Worm (Caenorhabditis elegans) whole organism, late embryonic: Measurements from ENCODE around the gene lir-1.
A peak's percentile ranks its signal among the peaks of the same experiment; 100 is the strongest.

Experiments used
- C08G9.2 ChIP-seq: sonication (generic microtip); optimal IDR thresholded peaks from 2 replicates; lab custom pipeline; 2016; ENCODE audit warnings: mild to moderate bottlenecking, missing genetic modification characterization, moderate library complexity, missing compliant biosample characterization
- C38D4.7 ChIP-seq: fragments of 200-800 bp; sonication (Bioruptor generic); optimal IDR thresholded peaks from 2 replicates; lab custom pipeline; 2018; ENCODE audit warnings: mild to moderate bottlenecking, missing genetic modification characterization, moderate library complexity, missing compliant biosample characterization
- K09A11.1 ChIP-seq: sonication (generic microtip); optimal IDR thresholded peaks from 2 replicates; lab custom pipeline; 2017; ENCODE audit warnings: antibody characterized with exemption, mild to moderate bottlenecking, missing genetic modification characterization, missing compliant biosample characterization; ENCODE audit not compliant: insufficient read depth
- T23F11.4 ChIP-seq: fragments of 200-800 bp; sonication (Bioruptor generic); optimal IDR thresholded peaks from 2 replicates; lab custom pipeline; 2018; ENCODE audit warnings: mild to moderate bottlenecking, missing genetic modification characterization, missing compliant biosample characterization
- Y22D7AL.16 ChIP-seq: sonication (generic microtip); optimal IDR thresholded peaks from 2 replicates; lab custom pipeline; 2016; ENCODE audit warnings: missing genetic modification characterization, missing compliant biosample characterization
- ahr-1 ChIP-seq: sonication (generic microtip); optimal IDR thresholded peaks from 2 replicates; lab custom pipeline; 2016; ENCODE audit warnings: missing genetic modification characterization, missing compliant biosample characterization
- ceh-18 ChIP-seq: sonication (generic microtip); optimal IDR thresholded peaks from 2 replicates; lab custom pipeline; 2016; ENCODE audit warnings: missing genetic modification characterization, missing compliant biosample characterization
- ceh-24 ChIP-seq: sonication (generic microtip); optimal IDR thresholded peaks from 2 replicates; lab custom pipeline; 2016; ENCODE audit warnings: mild to moderate bottlenecking, missing genetic modification characterization, missing compliant biosample characterization
- ceh-30 ChIP-seq: fragments of 150-350 bp; optimal IDR thresholded peaks from 2 replicates; lab custom pipeline; 2014; ENCODE audit warnings: missing biosample characterization, missing genetic modification characterization
- ceh-9 ChIP-seq: sonication (generic microtip); optimal IDR thresholded peaks from 2 replicates; lab custom pipeline; 2016; ENCODE audit warnings: mild to moderate bottlenecking, missing genetic modification characterization, inconsistent platforms, missing compliant biosample characterization
- che-1 ChIP-seq: sonication (generic microtip); optimal IDR thresholded peaks from 2 replicates; lab custom pipeline; 2016; ENCODE audit warnings: mild to moderate bottlenecking, missing genetic modification characterization, missing compliant biosample characterization
- elt-2 ChIP-seq: sonication (generic microtip); optimal IDR thresholded peaks from 2 replicates; lab custom pipeline; 2016; ENCODE audit warnings: missing genetic modification reagents, missing genetic modification characterization, missing compliant biosample characterization
- eyg-1 ChIP-seq: sonication (generic microtip); optimal IDR thresholded peaks from 2 replicates; lab custom pipeline; 2016; ENCODE audit warnings: missing genotype, missing genetic modification characterization, missing compliant biosample characterization
- fax-1 ChIP-seq: sonication (generic microtip); optimal IDR thresholded peaks from 2 replicates; lab custom pipeline; 2016; ENCODE audit warnings: missing genotype, missing genetic modification characterization, missing compliant biosample characterization
- fkh-10 ChIP-seq: fragments of 150-350 bp; optimal IDR thresholded peaks from 2 replicates; lab custom pipeline; 2014; ENCODE audit warnings: missing biosample characterization, missing genetic modification reagents, missing genetic modification characterization
- fkh-6 ChIP-seq: sonication (generic microtip); optimal IDR thresholded peaks from 2 replicates; lab custom pipeline; 2016; ENCODE audit warnings: missing genetic modification characterization, missing compliant biosample characterization
- gmeb-2 ChIP-seq: sonication (generic microtip); optimal IDR thresholded peaks from 2 replicates; lab custom pipeline; 2016; ENCODE audit warnings: missing genetic modification characterization, inconsistent platforms, missing compliant biosample characterization
- hlh-13 ChIP-seq: fragments of 200-800 bp; sonication (Bioruptor generic); optimal IDR thresholded peaks from 2 replicates; lab custom pipeline; 2018; ENCODE audit warnings: mild to moderate bottlenecking, missing genetic modification characterization, missing compliant biosample characterization
- hlh-15 ChIP-seq: sonication (generic microtip); optimal IDR thresholded peaks from 2 replicates; lab custom pipeline; 2016; ENCODE audit warnings: missing genetic modification characterization, missing compliant biosample characterization
- hlh-30 ChIP-seq: sonication (generic microtip); optimal IDR thresholded peaks from 2 replicates; lab custom pipeline; 2017; ENCODE audit warnings: antibody characterized with exemption, missing genetic modification characterization, missing compliant biosample characterization; ENCODE audit not compliant: insufficient read depth
- lim-6 ChIP-seq: sonication (generic microtip); optimal IDR thresholded peaks from 2 replicates; lab custom pipeline; 2016; ENCODE audit warnings: missing genetic modification characterization, missing compliant biosample characterization
- nhr-11 ChIP-seq: fragments of 150-350 bp; optimal IDR thresholded peaks from 2 replicates; lab custom pipeline; 2014; ENCODE audit warnings: missing biosample characterization, missing genetic modification characterization
- odd-2 ChIP-seq: sonication (generic microtip); optimal IDR thresholded peaks from 2 replicates; lab custom pipeline; 2017; ENCODE audit warnings: antibody characterized with exemption, mild to moderate bottlenecking, missing genetic modification characterization, missing compliant biosample characterization
- pag-3 ChIP-seq: sonication (generic microtip); optimal IDR thresholded peaks from 2 replicates; lab custom pipeline; 2016; ENCODE audit warnings: missing compliant biosample characterization, missing genetic modification characterization, borderline replicate concordance
- pat-9 ChIP-seq: fragments of 200-800 bp; sonication (Bioruptor generic); optimal IDR thresholded peaks from 2 replicates; lab custom pipeline; 2018; ENCODE audit warnings: mild to moderate bottlenecking, missing genetic modification characterization, moderate library complexity, missing compliant biosample characterization
- pha-4 ChIP-seq: fragments of 150-350 bp; optimal IDR thresholded peaks from 2 replicates; lab custom pipeline; 2018; ENCODE audit warnings: missing biosample characterization, missing genetic modification reagents, missing genetic modification characterization
- ref-2 ChIP-seq: sonication (generic microtip); optimal IDR thresholded peaks from 2 replicates; lab custom pipeline; 2016; ENCODE audit warnings: missing genetic modification characterization, missing compliant biosample characterization
- rnt-1 ChIP-seq: sonication (generic microtip); optimal IDR thresholded peaks from 2 replicates; lab custom pipeline; 2016; ENCODE audit warnings: missing genetic modification characterization, missing compliant biosample characterization
- sdc-2 ChIP-seq: sonication (generic microtip); optimal IDR thresholded peaks from 2 replicates; lab custom pipeline; 2016; ENCODE audit warnings: missing genotype, missing genetic modification characterization, missing compliant biosample characterization
- syd-9 ChIP-seq: sonication (generic microtip); optimal IDR thresholded peaks from 2 replicates; lab custom pipeline; 2016; ENCODE audit warnings: mild to moderate bottlenecking, missing genetic modification characterization, moderate library complexity, missing compliant biosample characterization
- tbx-2 ChIP-seq: sonication (generic microtip); optimal IDR thresholded peaks from 2 replicates; lab custom pipeline; 2016; ENCODE audit warnings: missing genetic modification characterization, missing compliant biosample characterization
- tbx-7 ChIP-seq: sonication (generic microtip); optimal IDR thresholded peaks from 2 replicates; lab custom pipeline; 2016; ENCODE audit warnings: missing genotype, missing genetic modification characterization, missing compliant biosample characterization
- unc-3 ChIP-seq, 2 experiments: fragments of 200-800 bp in 1 of 2; sonication (Bioruptor generic) in 1 of 2; sonication (generic microtip) in 1 of 2; conservative IDR thresholded peaks in 1 of 2; optimal IDR thresholded peaks in 1 of 2; 2 replicates each; pipeline versions ENCODE4 v1.3.6 to Lab custom; 2016 to 2022; ENCODE audit warnings: missing compliant biosample characterization in 2 of 2, missing genetic modification characterization in 2 of 2, missing genetic modification reagents in 1 of 2
- unc-42 ChIP-seq: sonication (generic microtip); optimal IDR thresholded peaks from 2 replicates; lab custom pipeline; 2016; ENCODE audit warnings: missing genotype, missing genetic modification characterization, missing compliant biosample characterization
- ztf-16 ChIP-seq: sonication (generic microtip); optimal IDR thresholded peaks from 2 replicates; lab custom pipeline; 2017; ENCODE audit warnings: missing genetic modification characterization, missing compliant biosample characterization

Gene lir-1

ce11 chrII:7643214-7643613 is 28.6 kb upstream of the lir-1 start:
- TF ChIP-seq lim-6 (no peak), odd-2 (tag; lab: Kevin White, UChicago) (no peak), syd-9 (tag; lab: Kevin White, UChicago) (no peak), hlh-30 (no peak), eyg-1 (no peak), ahr-1 (tag; lab: Kevin White, UChicago) (no peak), tbx-7 (tag; lab: Kevin White, UChicago) (no peak), ceh-18 (no peak), fkh-6 (no peak), fax-1 (tag; lab: Kevin White, UChicago) (no peak), hlh-15 (tag; lab: Kevin White, UChicago) (no peak), fkh-10 (GFP tag; lab: Kevin White, UChicago) (no peak), ceh-30 (tag; lab: Kevin White, UChicago) (no peak), ceh-24 (no peak), rnt-1 (tag; lab: Kevin White, UChicago) (no peak), C08G9.2 (tag; lab: Kevin White, UChicago) (no peak)

- no peak for TF ChIP-seq nhr-11
- TF ChIP-seq unc-3 (GFP tag; conservative IDR thresholded peaks at IDR 0.05; lab: Robert Waterston, UW): no peak
- no peak for TF ChIP-seq unc-3 (tag; optimal IDR thresholded peaks at IDR 0.05; lab: Kevin White, UChicago)
- TF ChIP-seq ceh-18: peak; percentile 16
- TF ChIP-seq, all 69 proteins: peak for 1
These were observed 20.6 kb upstream of the lir-1 start, which contains the start of gene pde-4 for ce11 chrII:7651171-7651570. Gene pde-4 (minus strand): TSS chrII:7651246.

ce11 chrII:7662008-7662686 is 9.7 kb upstream of the lir-1 start, which contains the start of gene alfa-1:
Gene alfa-1 (minus strand): TSS chrII:7662522.
- TF ChIP-seq C38D4.7 (no peak), elt-2 (tag; lab: Kevin White, UChicago) (peak; percentile 79)

- no peak for TF ChIP-seq tbx-2
- no peak for TF ChIP-seq sdc-2 (tag; lab: Kevin White, UChicago)
These were observed 8.8 kb upstream of the lir-1 start for ce11 chrII:7663028-7663427.

ce11 chrII:7663704-7664660 is 7.8 kb upstream of the lir-1 start, which contains the start of the genes F18A1.7 and rpa-1:
Gene F18A1.7 (minus strand): TSS chrII:7663754.
Gene rpa-1 (plus strand): TSS chrII:7664582.
- TF ChIP-seq K09A11.1 (tag; lab: Kevin White, UChicago) (no peak), fkh-6 (no peak), hlh-13 (GFP tag; lab: Kevin White, UChicago) (no peak), unc-3 (GFP tag; conservative IDR thresholded peaks at IDR 0.05; lab: Robert Waterston, UW) (no peak), unc-3 (tag; optimal IDR thresholded peaks at IDR 0.05; lab: Kevin White, UChicago) (no peak), ref-2 (tag; lab: Kevin White, UChicago) (no peak), pha-4 (tag; lab: Kevin White, UChicago) (no peak), T23F11.4 (GFP tag; lab: Kevin White, UChicago) (no peak), gmeb-2 (tag; lab: Kevin White, UChicago) (no peak), ztf-16 (tag; lab: Kevin White, UChicago) (no peak), pag-3 (tag; lab: Kevin White, UChicago) (no peak), eyg-1 (no peak), unc-42 (tag; lab: Kevin White, UChicago) (no peak), Y22D7AL.16 (tag; lab: Kevin White, UChicago) (no peak), tbx-7 (tag; lab: Kevin White, UChicago) (no peak), ceh-9 (no peak), che-1 (tag; lab: Kevin White, UChicago) (no peak), pat-9 (tag; lab: Kevin White, UChicago) (no peak), elt-2 (tag; lab: Kevin White, UChicago) (no peak)
